Fruit fly (Drosophila melanogaster): ENCODE data around the gene CG5382.

CG5382 gene

DNA sequence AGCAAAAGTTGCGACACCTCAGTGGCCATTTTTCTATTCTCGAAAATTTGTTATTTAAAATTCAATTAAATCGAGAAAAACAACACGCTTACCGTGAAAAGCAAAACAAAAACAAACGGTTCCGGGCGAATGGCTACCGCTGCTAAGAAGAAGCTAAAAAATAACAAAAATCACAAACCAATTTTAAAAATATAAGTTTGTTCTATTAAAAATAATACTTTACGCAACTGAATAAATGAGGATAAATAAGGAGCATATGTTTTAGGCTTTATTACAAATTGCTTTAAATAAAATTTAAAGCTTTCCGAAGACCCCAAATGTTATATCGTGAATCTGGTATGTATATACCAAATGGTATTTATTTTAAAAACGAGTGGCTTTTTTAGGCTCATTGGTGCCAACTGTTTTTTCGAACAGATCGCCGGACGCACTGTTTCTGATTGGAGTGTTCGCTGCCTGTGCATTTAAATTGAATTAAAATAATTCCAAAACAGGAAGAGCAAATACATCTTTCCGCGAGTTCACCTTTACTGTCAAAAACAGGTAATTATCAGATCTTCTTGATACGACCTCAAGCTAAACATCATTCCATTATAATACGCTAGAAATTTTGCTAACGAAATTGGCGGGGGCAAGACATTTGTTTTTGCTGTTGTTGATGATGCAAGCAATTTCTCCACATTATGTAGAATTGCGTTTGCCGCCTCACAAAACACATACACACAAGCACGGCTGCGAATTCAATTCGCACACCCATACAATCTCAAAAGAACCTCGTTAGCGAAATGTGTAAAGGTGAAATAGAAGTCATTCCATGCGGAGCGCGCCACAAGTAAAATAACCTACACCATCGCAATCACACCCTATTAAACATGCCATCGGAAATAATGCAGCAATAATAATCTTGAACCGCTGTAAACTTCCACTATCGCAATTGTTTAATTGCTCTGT, 1.6 kb upstream of the CG5382 start, which contains the start of the genes Polr3F and PyK:
Gene Polr3F, minus strand, starts transcription at position 248 of the 951 bp plus-strand sequence.
Gene PyK, plus strand, starts transcription at position 411 of the 951 bp plus-strand sequence.
- TF ChIP-seq CG7101 (tag; optimal IDR thresholded peaks at IDR 0.05) (peak; percentile 48), toe (GFP tag; optimal IDR thresholded peaks at IDR 0.05) (peak; percentile 25), CG11617 (GFP tag; optimal IDR thresholded peaks at IDR 0.05) (peak; percentile 35), Crg-1 (GFP tag; optimal IDR thresholded peaks at IDR 0.05) (no peak), pad (GFP tag; optimal IDR thresholded peaks at IDR 0.05) (peak; percentile 16), Mnt (GFP tag; optimal IDR thresholded peaks at IDR 0.05) (peak; percentile 34), bab1 (GFP tag; optimal IDR thresholded peaks at IDR 0.05) (no peak), CG14711 (tag; optimal IDR thresholded peaks at IDR 0.05) (peak; percentile 52), ovo (GFP tag; optimal IDR thresholded peaks at IDR 0.05) (peak; percentile 25), Hr96 (GFP tag; optimal IDR thresholded peaks at IDR 0.05) (peak; percentile 32), tj (GFP tag; optimal IDR thresholded peaks at IDR 0.05) (peak; percentile 95), cnc (optimal IDR thresholded peaks at IDR 0.05) (no peak), CG33017 (tag; optimal IDR thresholded peaks at IDR 0.05) (no peak), cic (GFP tag; optimal IDR thresholded peaks at IDR 0.05) (no peak), CG1620 (GFP tag; optimal IDR thresholded peaks at IDR 0.05) (peak; percentile 39), Clk (GFP tag; optimal IDR thresholded peaks at IDR 0.05) (no peak), CG5204 (GFP tag; optimal IDR thresholded peaks at IDR 0.05) (no peak), kay (GFP tag; ENCODE audit: borderline replicate concordance) (no peak), CG7045 (GFP tag; optimal IDR thresholded peaks at IDR 0.05) (no peak), CG12768 (GFP tag; optimal IDR thresholded peaks at IDR 0.05) (peak; percentile 37)

DNA sequence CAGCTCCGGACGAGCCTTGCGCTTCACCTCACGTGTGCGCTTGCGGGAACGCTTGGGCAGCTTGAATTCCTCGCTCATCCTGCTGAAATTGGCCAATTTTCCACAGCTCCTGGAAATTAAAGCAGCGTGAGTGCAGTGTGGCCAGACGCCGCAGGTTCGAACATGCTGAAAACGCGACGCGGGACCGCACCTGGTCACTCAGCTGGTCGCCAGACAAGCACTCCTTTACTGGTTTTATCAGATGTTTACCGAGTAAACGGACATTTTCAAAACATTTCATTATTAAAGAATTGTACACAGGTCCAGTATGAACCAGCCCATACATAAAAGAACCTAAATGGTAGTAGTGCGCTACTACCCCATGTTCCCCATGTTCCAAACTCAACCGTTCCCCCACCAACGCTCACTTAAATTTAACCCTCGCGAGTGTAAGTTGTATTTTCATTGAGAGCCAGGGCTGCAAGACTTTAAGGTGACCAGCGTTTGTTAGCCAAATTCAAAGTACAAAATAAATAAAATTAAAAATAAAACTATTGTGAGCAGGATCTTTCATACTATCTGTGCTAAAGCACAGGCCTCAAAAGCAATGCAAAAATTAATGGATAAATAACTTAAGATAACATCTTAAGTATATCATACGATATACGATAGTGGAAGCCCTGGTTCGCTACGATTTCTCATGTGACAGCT, 3.4 kb downstream of the CG5382 start, which contains the start of the genes JMJD6, CG7071 and Muted:
Gene JMJD6, minus strand, starts transcription at position 154 of the 690 bp plus-strand sequence.
Gene CG7071, plus strand, starts transcription at position 403 of the 690 bp plus-strand sequence.
Gene Muted, plus strand, starts transcription at position 403 of the 690 bp plus-strand sequence.
- TF ChIP-seq bab1 (GFP tag; optimal IDR thresholded peaks at IDR 0.05) (peak; percentile 94), toe (GFP tag; optimal IDR thresholded peaks at IDR 0.05) (peak; percentile 96), CG7045 (GFP tag; optimal IDR thresholded peaks at IDR 0.05) (peak; percentile 90), CG7101 (tag; optimal IDR thresholded peaks at IDR 0.05) (peak; percentile 95), kay (GFP tag; ENCODE audit: borderline replicate concordance) (no peak), pad (GFP tag; optimal IDR thresholded peaks at IDR 0.05) (peak; percentile 84), Hr96 (GFP tag; optimal IDR thresholded peaks at IDR 0.05) (peak; percentile 86), ovo (GFP tag; optimal IDR thresholded peaks at IDR 0.05) (peak; percentile 84), cnc (optimal IDR thresholded peaks at IDR 0.05) (no peak), CG33017 (tag; optimal IDR thresholded peaks at IDR 0.05) (peak; percentile 90), CG5204 (GFP tag; optimal IDR thresholded peaks at IDR 0.05) (no peak), cic (GFP tag; optimal IDR thresholded peaks at IDR 0.05) (peak; percentile 80), Mnt (GFP tag; optimal IDR thresholded peaks at IDR 0.05) (peak; percentile 86), Clk (GFP tag; optimal IDR thresholded peaks at IDR 0.05) (peak; percentile 90), CG1620 (GFP tag; optimal IDR thresholded peaks at IDR 0.05) (peak; percentile 96), Crg-1 (GFP tag; optimal IDR thresholded peaks at IDR 0.05) (peak; percentile 88), tj (GFP tag; optimal IDR thresholded peaks at IDR 0.05) (peak; percentile 78), CG12768 (GFP tag; optimal IDR thresholded peaks at IDR 0.05) (peak; percentile 92), CG14711 (tag; optimal IDR thresholded peaks at IDR 0.05) (peak; percentile 88), CG11617 (GFP tag; optimal IDR thresholded peaks at IDR 0.05) (peak; percentile 91)

DNA sequence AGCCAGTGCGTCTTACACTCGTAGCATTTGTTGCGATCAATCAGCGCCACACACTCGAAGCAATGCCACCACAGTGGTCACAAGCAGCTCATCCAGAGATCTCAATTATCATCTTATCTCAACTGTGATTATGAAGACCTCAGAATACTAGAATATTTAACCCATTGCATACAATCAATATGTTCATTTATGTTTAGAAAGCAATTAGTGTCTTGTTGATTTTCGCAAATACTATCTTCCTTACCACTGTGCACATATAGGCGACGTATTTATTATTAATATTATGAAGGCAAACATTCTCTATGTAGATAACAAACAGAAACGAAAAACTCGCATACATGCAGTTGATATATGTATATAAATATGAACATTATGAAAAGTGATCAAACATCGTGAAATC, 7.0 kb downstream of the CG5382 start:
- TF ChIP-seq Hr96 (GFP tag; optimal IDR thresholded peaks at IDR 0.05), result peak; percentile 26
- TF ChIP-seq CG7101 (tag; optimal IDR thresholded peaks at IDR 0.05), result peak; percentile 80
- peak; percentile 33 for TF ChIP-seq tj (GFP tag; optimal IDR thresholded peaks at IDR 0.05)
- TF ChIP-seq Crg-1 (GFP tag; optimal IDR thresholded peaks at IDR 0.05), result no peak
- TF ChIP-seq pad (GFP tag; optimal IDR thresholded peaks at IDR 0.05), result peak; percentile 30
- TF ChIP-seq Clk (GFP tag; optimal IDR thresholded peaks at IDR 0.05), result no peak
- TF ChIP-seq CG5204 (GFP tag; optimal IDR thresholded peaks at IDR 0.05), result no peak
- TF ChIP-seq CG7045 (GFP tag; optimal IDR thresholded peaks at IDR 0.05), result peak; percentile 55
- TF ChIP-seq CG1620 (GFP tag; optimal IDR thresholded peaks at IDR 0.05), result no peak
- peak; percentile 79 for TF ChIP-seq CG12768 (GFP tag; optimal IDR thresholded peaks at IDR 0.05)
- TF ChIP-seq CG14711 (tag; optimal IDR thresholded peaks at IDR 0.05), result peak; percentile 76
- no peak for TF ChIP-seq cnc (optimal IDR thresholded peaks at IDR 0.05)
- peak; percentile 7 for TF ChIP-seq toe (GFP tag; optimal IDR thresholded peaks at IDR 0.05)
- no peak for TF ChIP-seq bab1 (GFP tag; optimal IDR thresholded peaks at IDR 0.05)
- TF ChIP-seq kay (GFP tag; ENCODE audit: borderline replicate concordance), result no peak
- peak; percentile 63 for TF ChIP-seq CG11617 (GFP tag; optimal IDR thresholded peaks at IDR 0.05)
- TF ChIP-seq CG33017 (tag; optimal IDR thresholded peaks at IDR 0.05), result peak; percentile 79
- TF ChIP-seq ovo (GFP tag; optimal IDR thresholded peaks at IDR 0.05), result no peak
- TF ChIP-seq Mnt (GFP tag; optimal IDR thresholded peaks at IDR 0.05), result peak; percentile 15
- TF ChIP-seq cic (GFP tag; optimal IDR thresholded peaks at IDR 0.05), result peak; percentile 29

DNA sequence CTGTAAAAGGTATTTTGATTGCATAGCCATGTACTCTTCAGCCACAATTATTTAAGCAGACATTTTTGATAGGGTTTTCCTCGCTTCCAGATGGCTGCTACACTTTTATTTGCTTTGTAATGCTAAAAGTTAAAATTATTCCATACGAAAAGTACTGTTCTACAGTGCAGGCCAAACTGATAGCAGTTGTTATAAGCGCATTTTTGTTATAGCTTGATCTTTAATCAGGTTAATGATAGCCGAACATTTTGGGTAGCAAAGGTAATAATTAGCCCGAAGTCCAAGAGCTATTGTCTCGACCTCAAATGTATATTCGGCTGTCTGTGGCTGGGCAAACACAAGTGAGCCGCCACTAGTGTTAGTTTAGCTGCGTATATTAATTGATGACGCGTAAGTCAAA, 7.8 kb downstream of the CG5382 start:
- TF ChIP-seq CG1620 (GFP tag; optimal IDR thresholded peaks at IDR 0.05) (no peak), CG7101 (tag; optimal IDR thresholded peaks at IDR 0.05) (no peak), CG11617 (GFP tag; optimal IDR thresholded peaks at IDR 0.05) (no peak), CG14711 (tag; optimal IDR thresholded peaks at IDR 0.05) (no peak), Hr96 (GFP tag; optimal IDR thresholded peaks at IDR 0.05) (no peak), pad (GFP tag; optimal IDR thresholded peaks at IDR 0.05) (no peak), kay (GFP tag; ENCODE audit: borderline replicate concordance) (no peak), Crg-1 (GFP tag; optimal IDR thresholded peaks at IDR 0.05) (no peak), ovo (GFP tag; optimal IDR thresholded peaks at IDR 0.05) (no peak), CG7045 (GFP tag; optimal IDR thresholded peaks at IDR 0.05) (no peak), Clk (GFP tag; optimal IDR thresholded peaks at IDR 0.05) (no peak), tj (GFP tag; optimal IDR thresholded peaks at IDR 0.05) (no peak), CG33017 (tag; optimal IDR thresholded peaks at IDR 0.05) (no peak), CG12768 (GFP tag; optimal IDR thresholded peaks at IDR 0.05) (no peak), toe (GFP tag; optimal IDR thresholded peaks at IDR 0.05) (no peak), Mnt (GFP tag; optimal IDR thresholded peaks at IDR 0.05) (no peak), cic (GFP tag; optimal IDR thresholded peaks at IDR 0.05) (no peak)

All from whole organism, adult.